Worm (Caenorhabditis elegans) whole organism, late embryonic: Measurements from ENCODE around the gene F56D5.9.

Source experiments
- C38D4.7 ChIP-seq: fragments of 200-800 bp; sonication (Bioruptor generic); optimal IDR thresholded peaks from 2 replicates; lab custom pipeline; 2018; ENCODE audit warnings: mild to moderate bottlenecking, missing genetic modification characterization, moderate library complexity, missing compliant biosample characterization
- ahr-1 ChIP-seq: sonication (generic microtip); optimal IDR thresholded peaks from 2 replicates; lab custom pipeline; 2016; ENCODE audit warnings: missing genetic modification characterization, missing compliant biosample characterization
- ama-1 ChIP-seq: fragments of 150-350 bp; optimal IDR thresholded peaks from 2 replicates; lab custom pipeline; 2014
- ceh-18 ChIP-seq: sonication (generic microtip); optimal IDR thresholded peaks from 2 replicates; lab custom pipeline; 2016; ENCODE audit warnings: missing genetic modification characterization, missing compliant biosample characterization
- che-1 ChIP-seq: sonication (generic microtip); optimal IDR thresholded peaks from 2 replicates; lab custom pipeline; 2016; ENCODE audit warnings: mild to moderate bottlenecking, missing genetic modification characterization, missing compliant biosample characterization
- ets-4 ChIP-seq: sonication (generic microtip); optimal IDR thresholded peaks from 2 replicates; lab custom pipeline; 2016; ENCODE audit warnings: missing genetic modification characterization, missing compliant biosample characterization
- eyg-1 ChIP-seq: sonication (generic microtip); optimal IDR thresholded peaks from 2 replicates; lab custom pipeline; 2016; ENCODE audit warnings: missing genotype, missing genetic modification characterization, missing compliant biosample characterization
- nhr-11 ChIP-seq: fragments of 150-350 bp; optimal IDR thresholded peaks from 2 replicates; lab custom pipeline; 2014; ENCODE audit warnings: missing biosample characterization, missing genetic modification characterization
- pqm-1 ChIP-seq: sonication (generic microtip); optimal IDR thresholded peaks from 2 replicates; lab custom pipeline; 2016; ENCODE audit warnings: missing genetic modification characterization, missing compliant biosample characterization
- rnt-1 ChIP-seq: sonication (generic microtip); optimal IDR thresholded peaks from 2 replicates; lab custom pipeline; 2016; ENCODE audit warnings: missing genetic modification characterization, missing compliant biosample characterization
- tbx-7 ChIP-seq: sonication (generic microtip); optimal IDR thresholded peaks from 2 replicates; lab custom pipeline; 2016; ENCODE audit warnings: missing genotype, missing genetic modification characterization, missing compliant biosample characterization
- unc-86 ChIP-seq: sonication (generic microtip); optimal IDR thresholded peaks from 2 replicates; lab custom pipeline; 2016; ENCODE audit warnings: missing genetic modification characterization, missing compliant biosample characterization

DNA sequence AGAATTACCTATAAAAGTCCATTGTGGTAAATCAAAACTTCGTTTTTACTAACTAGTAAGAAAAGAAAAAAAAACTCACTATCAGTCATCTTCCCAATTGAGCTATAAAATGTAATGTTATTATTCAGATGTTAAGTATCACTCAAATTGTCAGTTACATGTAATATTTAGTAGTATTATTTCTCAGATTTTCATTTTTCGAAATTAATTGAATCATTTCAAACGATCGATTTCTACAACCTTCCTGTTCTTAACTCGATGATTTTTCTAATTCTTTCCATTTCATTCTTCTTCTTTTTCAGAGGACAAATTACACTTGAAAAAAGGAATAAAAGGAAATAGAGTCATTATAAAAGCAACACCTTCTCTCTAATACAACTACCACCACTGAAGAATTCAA is 5.7 kb upstream of the F56D5.9 start, which contains the start of gene F59B8.1:
- no peak for TF ChIP-seq tbx-7 (tag; lab: Kevin White, UChicago)
- no peak for TF ChIP-seq ama-1 (lab: Kevin White, UChicago)
- TF ChIP-seq C38D4.7 (GFP tag; lab: Kevin White, UChicago): no peak
- no peak for TF ChIP-seq unc-86 (tag; lab: Kevin White, UChicago)
- no peak for TF ChIP-seq ahr-1 (tag; lab: Kevin White, UChicago)
- no peak for TF ChIP-seq che-1 (tag; lab: Kevin White, UChicago)
- TF ChIP-seq ceh-18 (tag; lab: Kevin White, UChicago): no peak
- TF ChIP-seq eyg-1: no peak
- no peak for TF ChIP-seq ets-4
- TF ChIP-seq rnt-1: no peak
- no peak for TF ChIP-seq nhr-11 (tag; lab: Kevin White, UChicago)
- TF ChIP-seq pqm-1: no peak
